Worm (Caenorhabditis elegans): Measurements from ENCODE around the gene Y113G7A.13.

DNA sequence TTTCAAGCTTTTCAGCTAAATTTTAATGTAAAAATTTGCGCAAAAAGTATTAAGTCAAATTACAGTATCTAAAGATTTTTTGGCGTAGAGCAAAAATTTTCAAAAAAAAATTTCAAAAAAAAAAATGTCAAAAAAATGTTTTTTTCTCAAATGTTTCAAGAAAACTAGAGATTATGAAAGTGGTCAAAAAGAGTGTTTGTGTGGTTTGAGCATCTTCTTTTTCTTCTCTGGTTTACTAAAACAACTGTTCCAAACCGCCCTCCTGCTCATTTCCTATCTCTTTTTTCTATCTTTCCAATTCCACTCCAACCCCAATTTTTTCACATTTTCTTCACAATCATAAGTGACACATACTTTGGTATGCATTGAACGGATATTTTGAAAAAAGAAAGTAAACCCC is 5.7 kb upstream of the Y113G7A.13 start, which contains the start of gene Y113G7A.12:
- TF ChIP-seq flt-1 (GFP tag; IDR thresholded peaks at IDR 0.05): no peak
- TF ChIP-seq klf-2 (GFP tag; conservative IDR thresholded peaks at IDR 0.05): no peak
- TF ChIP-seq tab-1 (GFP tag; IDR thresholded peaks at IDR 0.05): no peak
- TF ChIP-seq ref-1 (GFP tag; conservative IDR thresholded peaks at IDR 0.05): no peak

Measured in whole organism, midembryonic.